Worm (Caenorhabditis elegans) whole organism, young adult: Measurements from ENCODE around the gene air-1.

Experiments used
- K12H6.12 ChIP-seq: fragments of 200-800 bp; sonication (Bioruptor generic); optimal IDR thresholded peaks from 2 replicates; lab custom pipeline; 2018; ENCODE audit warnings: mild to moderate bottlenecking, missing genetic modification characterization, missing compliant biosample characterization
- akir-1 ChIP-seq: fragments of 200-800 bp; sonication (Bioruptor generic); optimal IDR thresholded peaks from 2 replicates; lab custom pipeline; 2018; ENCODE audit warnings: mild to moderate bottlenecking, missing genetic modification characterization, moderate library complexity, missing compliant biosample characterization
- ceh-100 ChIP-seq: fragments of 200-800 bp; sonication (Bioruptor generic); IDR thresholded peaks from 2 replicates; pipeline ENCODE4 v1.3.6; 2022; ENCODE audit warnings: missing genetic modification reagents, missing genetic modification characterization, missing compliant biosample characterization
- ceh-40 ChIP-seq: fragments of 200-800 bp; sonication (Bioruptor generic); IDR thresholded peaks from 2 replicates; pipeline ENCODE4 v1.3.6; 2022; ENCODE audit warnings: missing genetic modification characterization, missing compliant biosample characterization
- die-1 ChIP-seq: sonication (generic microtip); optimal IDR thresholded peaks from 2 replicates; lab custom pipeline; 2016; ENCODE audit warnings: missing genotype, mild to moderate bottlenecking, missing genetic modification characterization, missing compliant biosample characterization
- dpl-1 ChIP-seq: fragments of 150-350 bp; optimal IDR thresholded peaks from 2 replicates; lab custom pipeline; 2014; ENCODE audit warnings: missing biosample characterization, missing genetic modification reagents, missing genetic modification characterization
- egl-44 ChIP-seq: fragments of 200-800 bp; sonication (Bioruptor generic); IDR thresholded peaks from 2 replicates; pipeline ENCODE4 v1.3.6; 2022; ENCODE audit warnings: missing genetic modification reagents, missing genetic modification characterization, missing compliant biosample characterization
- lag-1 ChIP-seq: fragments of 200-800 bp; sonication (Bioruptor generic); IDR thresholded peaks from 2 replicates; pipeline ENCODE4 v1.3.6; 2022; ENCODE audit warnings: missing genetic modification reagents, missing genetic modification characterization, missing compliant biosample characterization
- lin-26 ChIP-seq: fragments of 200-800 bp; sonication (Bioruptor generic); IDR thresholded peaks from 2 replicates; pipeline ENCODE4 v1.3.6; 2022; ENCODE audit warnings: missing genetic modification reagents, missing genetic modification characterization, missing compliant biosample characterization
- pbrm-1 ChIP-seq: fragments of 200-800 bp; sonication (Bioruptor generic); IDR thresholded peaks from 2 replicates; pipeline ENCODE4 v1.3.6; 2022; ENCODE audit warnings: missing genetic modification reagents, missing genetic modification characterization, missing compliant biosample characterization
- rec-8 ChIP-seq, 2 experiments: sonication (generic microtip); optimal IDR thresholded peaks; 2 replicates each; lab custom pipeline; 2016; ENCODE audit warnings: mild to moderate bottlenecking in 2 of 2, missing genetic modification characterization in 2 of 2, missing genetic modification reagents in 2 of 2, missing genotype in 2 of 2, missing biosample characterization in 1 of 2, missing compliant biosample characterization in 1 of 2, moderate library complexity in 1 of 2
- tbp1 ChIP-seq: fragments of 200-800 bp; sonication (Bioruptor generic); optimal IDR thresholded peaks from 2 replicates; lab custom pipeline; 2018; ENCODE audit warnings: mild to moderate bottlenecking, missing genetic modification characterization, missing compliant biosample characterization
- unc-130 ChIP-seq: sonication (generic microtip); optimal IDR thresholded peaks from 2 replicates; lab custom pipeline; 2016; ENCODE audit warnings: missing genetic modification reagents, missing genetic modification characterization, missing compliant biosample characterization
- ztf-3 ChIP-seq: fragments of 200-800 bp; sonication (Bioruptor generic); optimal IDR thresholded peaks from 2 replicates; lab custom pipeline; 2018; ENCODE audit warnings: mild to moderate bottlenecking, missing genetic modification characterization, missing compliant biosample characterization

ce11 chrV:8269878-8270277 is 48.6 kb downstream of the air-1 start:
- TF ChIP-seq dpl-1 (no peak), tbp1 (peak; percentile 9), egl-44 (GFP tag; lab: Robert Waterston, UW) (no peak), lin-26 (GFP tag; lab: Robert Waterston, UW) (no peak), rec-8 (tag; optimal IDR thresholded peaks at IDR 0.05; lab: Kevin White, UChicago) (no peak), ztf-3 (no peak), unc-130 (GFP tag; lab: Kevin White, UChicago) (no peak), ceh-100 (no peak), die-1 (no peak), ceh-40 (GFP tag; lab: Robert Waterston, UW) (no peak), akir-1 (no peak), lag-1 (GFP tag; lab: Robert Waterston, UW) (no peak), pbrm-1 (GFP tag; lab: Robert Waterston, UW) (no peak), K12H6.12 (tag; lab: Kevin White, UChicago) (no peak)
